Fruit fly (Drosophila melanogaster): ENCODE data around the gene RpL30.

Gene RpL30

dm6 chr2L:19002959-19003371 lies 6.1 kb downstream of the RpL30 start, which contains the start of gene CG31793 (continued):
- TF ChIP-seq vnd (GFP tag; IDR thresholded peaks at IDR 0.05; ENCODE audit: partially characterized antibody): 0 out of 3 replicates have a peak, but pooled peaks have one; percentile 42
- TF ChIP-seq al (GFP tag; IDR thresholded peaks at IDR 0.05): no peak
- TF ChIP-seq Stat92E (GFP tag; optimal IDR thresholded peaks at IDR 0.05): no peak
- no peak for TF ChIP-seq CG1603 (tag; optimal IDR thresholded peaks at IDR 0.05)
- peak; percentile 41 for TF ChIP-seq Sox100B (GFP tag; optimal IDR thresholded peaks at IDR 0.05)
- TF ChIP-seq salm (tag; optimal IDR thresholded peaks at IDR 0.05): no peak
- no peak for TF ChIP-seq CG14965 (GFP tag; optimal IDR thresholded peaks at IDR 0.05; ENCODE audit: borderline replicate concordance)
- peak; percentile 69 for TF ChIP-seq CG15479 (GFP tag; optimal IDR thresholded peaks at IDR 0.05)
- TF ChIP-seq Camta (GFP tag; optimal IDR thresholded peaks at IDR 0.05): no peak
- TF ChIP-seq CG12104 (GFP tag; optimal IDR thresholded peaks at IDR 0.05): peak; percentile 10
- no peak for TF ChIP-seq Taf1 (GFP tag; IDR thresholded peaks at IDR 0.05)
- TF ChIP-seq oc (tag; optimal IDR thresholded peaks at IDR 0.05): no peak
- TF ChIP-seq CG14860 (GFP tag; IDR thresholded peaks at IDR 0.05; ENCODE audit: partially characterized antibody): no peak
- TF ChIP-seq cwo (GFP tag; optimal IDR thresholded peaks at IDR 0.05): peak; percentile 73
- peak; percentile 58 for TF ChIP-seq Sox102F (GFP tag; optimal IDR thresholded peaks at IDR 0.05)
- TF ChIP-seq Hand (GFP tag; optimal IDR thresholded peaks at IDR 0.05): peak; percentile 55
- TF ChIP-seq CG17612 (GFP tag; IDR thresholded peaks at IDR 0.05): no peak
- peak; percentile 46 for TF ChIP-seq phol (tag; optimal IDR thresholded peaks at IDR 0.05)
- TF ChIP-seq odd (GFP tag; optimal IDR thresholded peaks at IDR 0.05): peak; percentile 46
- peak; percentile 76 for TF ChIP-seq GATAe (GFP tag; conservative IDR thresholded peaks at IDR 0.05)
- TF ChIP-seq ci (GFP tag; IDR thresholded peaks at IDR 0.05): peak; percentile 59; the same call in 2 of the 3 replicates
- no peak for TF ChIP-seq pb (GFP tag; optimal IDR thresholded peaks at IDR 0.05)
- no peak for TF ChIP-seq MESR4 (GFP tag; optimal IDR thresholded peaks at IDR 0.05)
- no peak for TF ChIP-seq ato (GFP tag; IDR thresholded peaks at IDR 0.05; ENCODE audit: partially characterized antibody)
- peak; percentile 53; the same call in 1 of the 3 replicates for TF ChIP-seq CG11456 (GFP tag; IDR thresholded peaks at IDR 0.05)
- TF ChIP-seq hkb (optimal IDR thresholded peaks at IDR 0.05): no peak
- TF ChIP-seq hkb (GFP tag; IDR thresholded peaks at IDR 0.05): peak; percentile 63
- TF ChIP-seq CG7839 (tag; optimal IDR thresholded peaks at IDR 0.05): peak; percentile 65
- TF ChIP-seq CG13296 (GFP tag; optimal IDR thresholded peaks at IDR 0.05): peak; percentile 76
- TF ChIP-seq pum (GFP tag; optimal IDR thresholded peaks at IDR 0.05): no peak
- no peak for TF ChIP-seq dan (GFP tag; IDR thresholded peaks at IDR 0.05)
- TF ChIP-seq ssp (GFP tag; IDR thresholded peaks at IDR 0.05): no peak
- TF ChIP-seq CG3065 (GFP tag; optimal IDR thresholded peaks at IDR 0.05): no peak
- TF ChIP-seq sc (optimal IDR thresholded peaks at IDR 0.05): no peak
- TF ChIP-seq sc (GFP tag; optimal IDR thresholded peaks at IDR 0.05): no peak
- TF ChIP-seq E2f1 (GFP tag; IDR thresholded peaks at IDR 0.05): peak; percentile 25; the same call in 1 of the 2 replicates
- TF ChIP-seq Hr78 (GFP tag; optimal IDR thresholded peaks at IDR 0.05): no peak
- TF ChIP-seq ttk (GFP tag; IDR thresholded peaks at IDR 0.05): no peak
- TF ChIP-seq Dek (tag; optimal IDR thresholded peaks at IDR 0.05): peak; percentile 68
- peak; percentile 66 for TF ChIP-seq sens (GFP tag)
- TF ChIP-seq CG30020 (tag; optimal IDR thresholded peaks at IDR 0.05): peak; percentile 4
- no peak for TF ChIP-seq so (GFP tag; IDR thresholded peaks at IDR 0.05)
- TF ChIP-seq Bteb2 (GFP tag; optimal IDR thresholded peaks at IDR 0.05): no peak
- no peak for TF ChIP-seq Ets65A (GFP tag)
- TF ChIP-seq CG5953 (GFP tag; IDR thresholded peaks at IDR 0.05): no peak
- no peak for TF ChIP-seq ash1 (GFP tag; optimal IDR thresholded peaks at IDR 0.05)
- peak; percentile 3; the same call in 1 of the 2 replicates for TF ChIP-seq CG16779 (GFP tag; IDR thresholded peaks at IDR 0.05)
- TF ChIP-seq Med (GFP tag): peak; percentile 84
- 0 out of 3 replicates have a peak, but pooled peaks have one; percentile 20 for TF ChIP-seq ase (GFP tag; IDR thresholded peaks at IDR 0.05)
- TF ChIP-seq CG14710 (tag; optimal IDR thresholded peaks at IDR 0.05): peak; percentile 2
- TF ChIP-seq stc (GFP tag; IDR thresholded peaks at IDR 0.05): no peak

All from whole organism, embryonic.